Worm (Caenorhabditis elegans) whole organism, L1 larva: ENCODE data around the gene catp-6.

Experiments used
- blmp-1 ChIP-seq: fragments of 150-350 bp; optimal IDR thresholded peaks from 2 replicates; lab custom pipeline; 2014; ENCODE audit warnings: missing biosample characterization, missing genetic modification characterization
- elt-3 ChIP-seq, 6 experiments: fragments of 150-350 bp in 1 of 6; sonication (generic microtip); optimal IDR thresholded peaks; 2 replicates each; lab custom pipeline; 2017 to 2018; ENCODE audit warnings: missing biosample characterization in 6 of 6, missing genetic modification characterization in 6 of 6, inconsistent platforms in 1 of 6
- pag-3 ChIP-seq: sonication (generic microtip); optimal IDR thresholded peaks from 2 replicates; lab custom pipeline; 2017; ENCODE audit warnings: missing genetic modification characterization, mild to moderate bottlenecking, missing compliant biosample characterization, antibody characterized with exemption, borderline replicate concordance; ENCODE audit not compliant: insufficient read depth
- unc-130 ChIP-seq: fragments of 150-350 bp; optimal IDR thresholded peaks from 2 replicates; lab custom pipeline; 2017; ENCODE audit warnings: missing biosample characterization, missing genetic modification characterization, inconsistent platforms
- unc-62 ChIP-seq: fragments of 150-350 bp; optimal IDR thresholded peaks from 2 replicates; lab custom pipeline; 2014; ENCODE audit warnings: missing biosample characterization, missing genetic modification reagents, missing genetic modification characterization

- no peak for TF ChIP-seq unc-62 (GFP tag; lab: Kevin White, UChicago)
- no peak for TF ChIP-seq elt-3 (tag; optimal IDR thresholded peaks at IDR 0.05; lab: Kevin White, UChicago)
- TF ChIP-seq unc-130 (tag; lab: Kevin White, UChicago), result no peak
- no peak for TF ChIP-seq pag-3 (tag; lab: Kevin White, UChicago)
- TF ChIP-seq blmp-1 (tag; lab: Kevin White, UChicago), result no peak
These were observed 22.2 kb upstream of the catp-6 start, which contains the start of gene K07F5.6 for ce11 chrIV:9846574-9846973.
